Fruit fly (Drosophila melanogaster) whole organism, wandering third instar larva: ENCODE measurements around the gene sty.

Experiments
- Hnf4 ChIP-seq: fragments of 200-800 bp; sonication (Bioruptor generic); optimal IDR thresholded peaks from 2 replicates; lab custom pipeline; 2016; ENCODE audit warnings: missing biosample characterization, mild to moderate bottlenecking, missing genetic modification characterization
- Myc ChIP-seq: fragments of >200 bp; optimal IDR thresholded peaks from 2 replicates; lab custom pipeline; 2017
- N ChIP-seq: fragments of >200 bp; optimal IDR thresholded peaks from 2 replicates; lab custom pipeline; 2018; ENCODE audit warnings: missing biosample characterization, missing external identifiers, missing genetic modification characterization
- br ChIP-seq: fragments of 200-800 bp; sonication (Bioruptor generic); optimal IDR thresholded peaks from 2 replicates; lab custom pipeline; 2016; ENCODE audit warnings: missing biosample characterization, missing genetic modification characterization
- h ChIP-seq: fragments of 200-800 bp; sonication (Bioruptor generic); optimal IDR thresholded peaks from 3 replicates; lab custom pipeline; 2016; ENCODE audit warnings: missing biosample characterization, mild to moderate bottlenecking, missing genetic modification characterization
- lola ChIP-seq: fragments of >200 bp; optimal IDR thresholded peaks from 2 replicates; lab custom pipeline; 2017; ENCODE audit warnings: missing biosample characterization, missing genetic modification characterization
- pan ChIP-seq: fragments of >200 bp; optimal IDR thresholded peaks from 2 replicates; lab custom pipeline; 2017
- psq ChIP-seq: fragments of 200-800 bp; sonication (Bioruptor generic); optimal IDR thresholded peaks from 3 replicates; lab custom pipeline; 2017; ENCODE audit warnings: missing biosample characterization, mild to moderate bottlenecking, missing genetic modification characterization, moderate library complexity
- usp ChIP-seq: fragments of >200 bp; optimal IDR thresholded peaks from 2 replicates; lab custom pipeline; 2017; ENCODE audit warnings: missing biosample characterization, missing genetic modification characterization

- TF ChIP-seq usp (GFP tag; lab: Kevin White, UChicago) (no peak), psq (GFP tag; lab: Kevin White, UChicago) (no peak), Hnf4 (no peak), h (GFP tag; lab: Kevin White, UChicago) (no peak), pan (lab: Kevin White, UChicago) (no peak), br (GFP tag; lab: Kevin White, UChicago) (no peak), N (GFP tag; lab: Kevin White, UChicago) (no peak), lola (no peak), Myc (no peak)
Measured at dm6 chr3L:3424846-3425245, at the start of gene sty.
